Worm (Caenorhabditis elegans) whole organism, L4/young adult: Measurements from ENCODE around the gene hip-1.

Experiments used
- W03F9.2 ChIP-seq: fragments of 150-350 bp; optimal IDR thresholded peaks from 2 replicates; lab custom pipeline; 2014; ENCODE audit warnings: missing biosample characterization, missing genetic modification characterization
- dao-5 ChIP-seq: sonication (generic microtip); optimal IDR thresholded peaks from 2 replicates; lab custom pipeline; 2016; ENCODE audit warnings: missing genotype, missing genetic modification characterization, moderate library complexity, missing compliant biosample characterization
- him-1 ChIP-seq: sonication (generic microtip); optimal IDR thresholded peaks from 2 replicates; lab custom pipeline; 2016; ENCODE audit warnings: missing genotype, missing genetic modification reagents, missing genetic modification characterization, missing compliant biosample characterization

hip-1 gene

DNA sequence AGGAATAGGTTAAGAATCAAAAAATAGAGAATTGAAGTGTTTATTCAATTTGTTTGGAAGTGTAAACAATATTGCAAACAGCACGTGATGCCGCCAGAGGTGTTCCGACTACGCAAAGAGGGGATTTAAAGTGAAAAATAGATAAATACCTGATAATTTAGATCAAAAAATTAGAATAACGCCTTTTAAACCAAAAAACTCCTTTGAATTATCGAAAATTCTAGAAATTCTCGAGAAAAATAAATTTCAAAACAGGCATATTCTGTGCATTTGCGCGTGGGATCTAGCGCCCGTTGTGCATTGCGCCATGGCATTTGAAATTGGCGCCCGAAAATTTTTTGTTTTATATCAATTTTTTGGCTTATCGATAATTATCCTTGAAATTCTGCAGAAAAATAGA, at the start of gene hip-1:
Gene hip-1, minus strand, starts transcription at position 225 of the 400 bp plus-strand sequence.
- TF ChIP-seq dao-5 = no peak
- TF ChIP-seq W03F9.2 (tag; lab: Kevin White, UChicago) = peak; percentile 84
- no peak for TF ChIP-seq him-1 (tag; lab: Kevin White, UChicago)

DNA sequence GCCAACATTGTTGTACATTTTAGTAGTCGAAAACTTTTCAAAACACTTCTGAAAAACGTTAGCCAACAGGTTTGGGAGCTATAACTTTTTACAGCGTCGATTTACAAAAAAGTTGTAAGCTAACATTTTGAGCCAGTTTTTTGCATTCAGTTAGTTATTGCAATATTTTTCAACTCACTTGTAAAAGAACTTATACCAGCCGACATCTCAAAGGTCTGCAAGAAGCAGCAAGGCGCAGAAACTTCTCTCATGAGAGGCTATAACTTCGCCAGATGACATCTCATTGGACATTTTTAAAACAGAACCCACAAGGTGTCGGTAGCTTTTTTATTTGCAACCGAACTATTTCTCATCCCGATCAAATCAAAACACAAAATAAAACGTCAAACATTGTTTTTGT, 47.2 kb upstream of the hip-1 start:
- TF ChIP-seq W03F9.2 (tag; lab: Kevin White, UChicago) = no peak
- TF ChIP-seq him-1 (tag; lab: Kevin White, UChicago) = no peak
- TF ChIP-seq dao-5 = no peak

DNA sequence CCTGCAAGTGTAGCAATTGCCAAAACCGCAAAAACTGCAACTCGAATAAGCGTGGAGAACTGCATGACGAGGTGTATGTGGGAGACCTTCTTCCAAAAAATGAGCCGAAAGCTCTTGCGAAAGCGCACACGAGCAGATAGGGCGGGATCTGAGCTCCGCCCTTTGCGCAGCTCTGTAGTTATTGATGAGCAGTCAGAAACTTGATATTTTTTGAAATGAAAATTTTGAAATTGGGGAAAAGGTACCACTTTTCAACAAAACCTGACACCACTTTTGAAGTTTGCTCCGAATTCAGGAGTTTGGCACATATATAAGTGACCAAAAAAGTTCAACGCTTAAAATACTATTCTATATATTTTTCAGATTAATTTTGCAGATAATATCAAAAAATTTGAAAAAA, 45.4 kb upstream of the hip-1 start, which contains the start of gene flp-15:
Gene flp-15, minus strand, starts transcription at position 101 of the 400 bp plus-strand sequence.
- TF ChIP-seq dao-5 (no peak), W03F9.2 (tag; lab: Kevin White, UChicago) (no peak), him-1 (tag; lab: Kevin White, UChicago) (no peak)

DNA sequence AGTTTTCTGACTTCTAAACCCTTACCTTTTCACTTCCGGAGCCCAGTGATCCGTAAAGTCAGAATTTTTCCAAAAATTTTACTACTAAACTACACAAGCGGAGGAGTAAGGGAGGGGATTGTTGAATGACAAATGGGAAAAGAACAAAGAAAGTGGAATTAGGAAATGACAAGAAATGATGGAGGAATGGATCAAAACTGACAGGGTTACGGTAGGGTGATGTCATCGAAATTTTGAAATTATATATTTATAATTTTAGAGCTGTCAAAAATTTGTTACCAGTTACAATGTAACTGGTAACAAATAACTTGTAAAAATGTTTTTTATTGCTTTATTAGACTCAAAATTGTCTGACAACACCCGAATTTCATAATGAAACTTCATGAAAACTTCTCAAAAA, 44.1 kb upstream of the hip-1 start:
- no peak for TF ChIP-seq W03F9.2 (tag; lab: Kevin White, UChicago)
- TF ChIP-seq dao-5 = no peak
- no peak for TF ChIP-seq him-1 (tag; lab: Kevin White, UChicago)

DNA sequence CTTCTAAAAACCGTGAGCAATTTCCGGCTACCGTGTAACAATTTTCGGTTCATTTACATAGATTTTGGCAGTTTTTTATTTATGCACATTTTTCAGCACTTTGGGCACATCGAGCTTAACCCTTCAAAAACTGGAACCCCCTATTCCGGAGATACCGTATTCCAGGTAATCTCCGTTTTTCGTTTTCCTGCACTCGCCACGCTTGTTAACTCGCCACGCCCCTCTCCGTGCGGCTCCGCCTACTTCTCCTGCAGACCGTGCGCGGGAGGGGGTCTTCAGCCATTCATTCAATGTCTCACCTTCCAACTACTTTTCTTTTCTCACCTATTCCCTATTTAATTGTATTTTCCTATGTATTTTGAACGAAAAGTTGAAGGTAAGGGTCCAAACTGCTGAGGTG, 37.8 kb upstream of the hip-1 start:
- TF ChIP-seq dao-5 (no peak), him-1 (tag; lab: Kevin White, UChicago) (no peak), W03F9.2 (tag; lab: Kevin White, UChicago) (no peak)

DNA sequence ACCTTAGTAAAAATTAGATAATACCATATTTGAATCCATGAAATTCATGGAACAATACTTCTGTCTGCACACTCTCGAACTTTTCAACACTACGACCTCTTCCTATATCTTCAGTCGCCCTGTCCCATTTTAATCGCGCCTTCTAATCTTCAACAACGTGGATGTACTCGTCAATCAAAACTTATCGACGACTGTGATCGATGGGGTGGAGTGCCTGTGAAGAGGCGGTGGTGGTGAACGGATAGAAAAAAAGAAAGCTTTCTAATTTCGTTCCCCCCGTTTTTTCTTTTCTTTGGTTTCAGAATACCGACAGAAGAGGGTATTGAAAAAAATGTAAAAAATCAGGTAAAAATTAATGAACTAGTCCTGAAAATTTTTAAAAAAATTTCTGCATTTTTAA, 36.7 kb upstream of the hip-1 start:
- no peak for TF ChIP-seq him-1 (tag; lab: Kevin White, UChicago)
- TF ChIP-seq W03F9.2 (tag; lab: Kevin White, UChicago) = no peak
- no peak for TF ChIP-seq dao-5

DNA sequence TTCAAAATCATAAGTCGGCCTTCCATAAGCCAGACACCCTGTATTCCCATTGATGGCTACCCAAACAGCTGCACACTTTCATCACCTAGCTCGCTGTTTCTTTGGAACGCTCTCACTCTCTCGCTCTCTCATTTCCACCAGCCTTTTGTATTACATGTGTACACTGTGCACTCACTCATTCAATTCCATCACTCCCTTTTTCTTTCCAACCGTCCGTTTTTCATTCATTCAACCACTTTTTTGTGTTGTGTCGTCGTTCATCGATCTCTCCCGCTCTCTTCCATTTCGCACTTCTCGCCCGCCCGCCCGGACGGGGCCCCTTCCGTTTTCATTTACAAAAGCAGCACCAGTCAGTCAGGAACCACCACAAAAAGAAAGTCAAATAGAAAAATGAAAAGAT, 35.7 kb upstream of the hip-1 start:
- no peak for TF ChIP-seq W03F9.2 (tag; lab: Kevin White, UChicago)
- no peak for TF ChIP-seq him-1 (tag; lab: Kevin White, UChicago)
- TF ChIP-seq dao-5 = no peak

DNA sequence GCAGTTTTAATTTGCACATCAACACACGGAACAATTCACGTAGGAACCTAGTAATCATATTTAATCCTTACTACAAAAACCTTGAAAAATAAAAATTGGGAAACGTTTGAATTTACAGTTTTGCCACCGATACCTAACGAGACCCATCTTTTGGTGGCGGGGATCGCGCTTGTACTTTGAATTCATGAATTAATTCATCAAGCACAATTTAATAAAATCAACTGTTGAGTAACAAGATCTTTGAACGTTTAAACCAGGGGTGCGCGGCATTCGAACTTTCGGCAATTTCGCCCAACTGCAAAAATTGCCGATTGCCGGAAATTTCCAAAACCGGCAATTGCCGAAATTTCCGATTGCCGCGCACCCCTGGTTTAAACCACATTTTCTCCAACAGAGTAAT, 34.4 kb upstream of the hip-1 start:
- TF ChIP-seq W03F9.2 (tag; lab: Kevin White, UChicago) (no peak), dao-5 (no peak)

DNA sequence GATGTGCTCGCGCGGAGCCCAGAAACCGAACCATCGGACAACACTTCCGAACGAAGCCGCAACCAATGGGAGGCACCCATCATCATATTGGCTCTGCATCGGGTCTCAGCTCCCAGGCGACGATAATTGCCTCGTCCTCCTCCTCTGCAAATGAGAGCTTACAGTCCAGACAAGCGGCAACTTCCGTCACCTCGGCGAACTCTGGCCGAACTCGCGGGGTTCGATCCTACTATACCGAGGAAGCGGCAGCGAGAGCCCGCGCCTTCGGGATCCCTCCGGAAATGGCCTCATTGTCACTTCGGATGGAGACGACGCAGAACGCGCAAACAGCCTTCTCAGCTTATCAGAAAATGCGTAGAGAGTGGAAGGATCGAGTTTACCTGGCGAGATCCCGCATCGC, 32.7 kb upstream of the hip-1 start:
- TF ChIP-seq W03F9.2 (tag; lab: Kevin White, UChicago) = no peak
- no peak for TF ChIP-seq him-1 (tag; lab: Kevin White, UChicago)
- TF ChIP-seq dao-5 = no peak

DNA sequence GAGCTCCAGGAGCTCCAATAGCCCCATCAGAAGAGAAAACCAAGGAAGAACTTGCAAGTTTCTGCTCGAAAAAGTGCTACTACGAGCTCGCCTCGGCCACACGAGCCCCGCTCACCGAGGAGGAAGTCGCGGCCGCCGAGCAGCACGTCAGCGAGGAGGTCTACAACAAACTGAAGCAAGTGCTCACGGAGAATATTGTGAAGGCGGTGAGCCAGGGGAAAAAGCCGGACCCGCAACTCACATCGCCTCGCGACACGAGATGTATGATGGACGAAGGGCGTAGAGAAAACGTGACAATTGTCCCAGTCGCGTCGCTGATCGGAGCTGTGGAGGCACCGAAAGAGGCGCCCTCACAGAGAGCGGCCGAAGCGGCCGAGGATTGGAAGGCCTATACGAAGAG, 30.4 kb upstream of the hip-1 start:
- TF ChIP-seq W03F9.2 (tag; lab: Kevin White, UChicago) (no peak), him-1 (tag; lab: Kevin White, UChicago) (no peak), dao-5 (no peak)

DNA sequence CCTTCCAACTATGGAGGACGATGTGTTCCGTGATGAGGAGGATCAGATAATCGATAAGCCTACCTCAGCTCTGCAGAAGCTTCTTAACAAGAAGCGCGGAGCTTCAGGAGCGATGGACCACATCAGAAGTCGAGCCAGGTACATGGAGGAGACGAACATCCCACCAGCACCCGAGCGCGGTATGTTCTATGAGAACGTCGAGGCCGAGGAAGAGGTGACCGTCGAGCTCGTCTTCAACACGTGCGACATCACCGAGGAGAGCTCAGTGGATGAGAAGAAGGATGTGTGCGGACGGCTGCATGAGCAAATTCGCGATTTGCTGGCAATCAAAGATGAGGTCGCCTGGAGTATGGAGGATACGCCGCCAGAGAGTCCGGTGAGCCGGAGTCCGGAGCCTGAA, 29.7 kb upstream of the hip-1 start:
- TF ChIP-seq W03F9.2 (tag; lab: Kevin White, UChicago) (no peak), him-1 (tag; lab: Kevin White, UChicago) (no peak), dao-5 (no peak)

DNA sequence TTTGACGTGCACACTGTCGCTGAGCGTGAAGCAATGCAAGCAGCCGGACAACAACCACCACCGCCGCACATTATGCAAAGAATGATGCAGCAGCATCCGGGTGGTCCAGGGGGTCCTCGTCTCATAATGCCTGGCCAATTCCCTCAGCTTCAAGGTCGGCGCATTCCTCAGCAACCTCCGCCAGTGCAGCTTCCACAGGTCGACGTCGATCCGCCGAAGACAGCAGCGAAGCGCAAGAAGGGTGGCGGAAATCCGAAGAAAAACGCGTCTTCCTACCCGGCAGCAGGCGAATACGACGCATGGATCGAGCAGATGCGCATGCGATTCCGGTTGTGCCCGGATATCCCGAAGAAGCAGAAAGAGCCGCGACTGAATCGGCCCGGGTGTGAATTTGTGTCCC, 29.1 kb upstream of the hip-1 start:
- no peak for TF ChIP-seq dao-5
- no peak for TF ChIP-seq him-1 (tag; lab: Kevin White, UChicago)
- no peak for TF ChIP-seq W03F9.2 (tag; lab: Kevin White, UChicago)

DNA sequence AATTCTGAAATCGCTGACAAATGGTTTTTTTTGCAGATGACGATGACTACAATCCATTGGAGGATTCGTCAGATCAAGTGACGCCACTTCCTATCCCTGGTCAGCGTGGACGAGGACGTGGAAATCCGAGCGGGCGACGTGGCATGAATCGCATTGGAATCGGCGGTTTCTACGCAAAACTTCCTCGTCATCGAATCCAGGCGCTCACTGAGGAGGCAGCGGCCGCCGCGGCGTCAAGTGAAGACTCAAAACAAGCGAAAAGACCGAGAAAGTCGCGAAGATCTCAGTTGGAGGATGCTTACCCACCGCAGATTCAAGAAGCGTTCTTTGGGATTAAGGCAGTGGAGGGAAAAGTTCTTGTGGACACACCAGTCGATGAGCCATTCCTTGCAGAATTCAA, 26.2 kb upstream of the hip-1 start:
- no peak for TF ChIP-seq dao-5
- no peak for TF ChIP-seq him-1 (tag; lab: Kevin White, UChicago)
- no peak for TF ChIP-seq W03F9.2 (tag; lab: Kevin White, UChicago)

DNA sequence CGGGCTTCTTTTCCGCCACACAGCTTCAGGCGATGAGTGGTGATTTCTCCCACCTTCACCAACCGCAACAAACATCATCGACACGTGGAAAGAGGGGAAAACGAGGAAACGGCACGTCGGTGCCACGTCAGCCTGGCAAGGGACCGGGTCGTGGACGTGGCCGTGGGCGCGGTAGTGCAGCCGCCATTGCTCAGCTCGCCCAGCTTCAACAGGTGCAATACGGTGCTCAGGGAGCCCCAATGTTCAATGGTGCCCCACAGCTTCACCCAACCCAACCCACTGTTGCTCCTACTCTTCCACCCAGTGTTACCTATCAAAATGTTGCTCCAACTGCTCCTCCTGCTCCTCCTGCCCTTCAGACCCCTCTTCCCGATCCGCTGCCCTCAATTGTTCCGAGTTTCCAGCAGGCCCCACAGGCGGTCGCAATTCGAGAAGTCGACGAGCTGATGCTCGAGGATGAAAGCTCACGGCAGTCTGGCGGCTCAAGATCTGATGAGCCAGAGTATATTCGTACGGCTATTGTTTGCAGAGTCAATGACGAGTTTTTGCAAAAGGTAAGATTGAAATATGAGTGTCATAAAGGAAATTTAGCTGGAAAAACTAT, 23.7 kb upstream of the hip-1 start:
- no peak for TF ChIP-seq him-1 (tag; lab: Kevin White, UChicago)

DNA sequence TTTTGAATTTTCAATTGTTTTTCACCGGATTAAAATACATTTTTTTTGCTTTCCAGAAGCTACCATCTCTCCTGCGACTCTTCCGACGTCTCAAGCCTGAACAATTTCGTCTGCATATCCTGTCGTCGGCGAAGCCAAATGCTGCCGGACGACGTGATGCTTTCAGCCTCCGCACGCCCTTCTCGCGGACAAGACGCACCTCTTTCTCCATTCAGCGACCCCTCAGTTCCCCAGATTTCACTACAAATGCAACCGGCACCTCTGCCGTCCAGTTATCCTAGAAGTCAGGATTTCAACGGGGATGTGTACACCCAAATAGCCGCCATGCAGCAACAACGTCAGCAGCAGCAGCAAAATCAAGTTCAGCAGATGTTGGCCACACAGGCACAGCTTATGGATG, 22.0 kb upstream of the hip-1 start:
- no peak for TF ChIP-seq dao-5
- TF ChIP-seq W03F9.2 (tag; lab: Kevin White, UChicago) = no peak
- TF ChIP-seq him-1 (tag; lab: Kevin White, UChicago) = no peak
